Worm (Caenorhabditis elegans) whole organism, L4/young adult: ENCODE measurements around the gene utp-20.

ENCODE experiments used
- dao-5 ChIP-seq: sonication (generic microtip); optimal IDR thresholded peaks from 2 replicates; lab custom pipeline; 2016; ENCODE audit warnings: missing genotype, missing genetic modification characterization, moderate library complexity, missing compliant biosample characterization
- him-1 ChIP-seq: sonication (generic microtip); optimal IDR thresholded peaks from 2 replicates; lab custom pipeline; 2016; ENCODE audit warnings: missing genotype, missing genetic modification reagents, missing genetic modification characterization, missing compliant biosample characterization

DNA sequence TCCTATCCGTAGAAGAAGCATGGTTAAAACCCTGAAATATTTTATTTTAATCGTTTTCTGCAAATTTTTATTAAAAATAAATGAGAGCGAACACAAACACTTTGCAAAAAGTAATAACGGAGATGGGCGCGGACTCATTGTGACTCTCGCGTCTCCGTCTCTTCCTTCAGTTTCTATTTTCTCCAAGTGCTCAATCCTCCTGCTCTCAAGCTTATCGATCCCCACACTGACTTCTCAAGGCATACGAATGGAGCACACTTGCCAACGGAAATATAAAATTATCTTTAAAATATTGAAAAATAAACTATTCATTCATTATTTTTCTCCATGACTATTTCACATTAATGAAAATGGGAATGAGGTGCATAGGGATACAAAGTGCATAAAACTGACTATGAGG is 61.9 kb downstream of the utp-20 start, which contains the start of gene dnj-8:
- no peak for TF ChIP-seq him-1 (tag; lab: Kevin White, UChicago)
- no peak for TF ChIP-seq dao-5 (tag; lab: Kevin White, UChicago)
